Worm (Caenorhabditis elegans) whole organism, early embryonic: ENCODE measurements around the gene lip-1.

ENCODE experiments used
- B0310.2 ChIP-seq: sonication (generic microtip); optimal IDR thresholded peaks from 2 replicates; lab custom pipeline; 2016; ENCODE audit warnings: mild to moderate bottlenecking, missing genetic modification characterization, missing compliant biosample characterization
- F13C5.2 ChIP-seq: sonication (generic microtip); optimal IDR thresholded peaks from 2 replicates; lab custom pipeline; 2017; ENCODE audit warnings: mild to moderate bottlenecking, missing genetic modification characterization, inconsistent platforms, missing compliant biosample characterization
- aly-1 ChIP-seq: sonication (generic microtip); optimal IDR thresholded peaks from 2 replicates; lab custom pipeline; 2016; ENCODE audit warnings: missing genetic modification characterization, missing compliant biosample characterization
- ama-1 ChIP-seq: fragments of 150-350 bp; optimal IDR thresholded peaks from 2 replicates; lab custom pipeline; 2014
- ceh-13 ChIP-seq: fragments of 200-800 bp; sonication (Bioruptor generic); optimal IDR thresholded peaks from 2 replicates; lab custom pipeline; 2018; ENCODE audit warnings: mild to moderate bottlenecking, missing genetic modification characterization, missing compliant biosample characterization
- ceh-36 ChIP-seq: sonication (generic microtip); optimal IDR thresholded peaks from 2 replicates; lab custom pipeline; 2016; ENCODE audit warnings: missing genetic modification characterization, inconsistent platforms, missing compliant biosample characterization
- ets-7 ChIP-seq: sonication (generic microtip); optimal IDR thresholded peaks from 2 replicates; lab custom pipeline; 2016; ENCODE audit warnings: missing genotype, missing genetic modification characterization, missing compliant biosample characterization
- flt-1 ChIP-seq: fragments of 200-800 bp; sonication (Bioruptor generic); IDR thresholded peaks from 2 replicates; pipeline ENCODE4 v1.3.6; 2022; ENCODE audit warnings: missing genetic modification characterization, missing compliant biosample characterization
- hmbx-1 ChIP-seq: sonication (generic microtip); optimal IDR thresholded peaks from 2 replicates; lab custom pipeline; 2016; ENCODE audit warnings: mild to moderate bottlenecking, missing genetic modification characterization, missing compliant biosample characterization
- hmg-4 ChIP-seq: fragments of 200-800 bp; sonication (Bioruptor generic); optimal IDR thresholded peaks from 2 replicates; lab custom pipeline; 2018; ENCODE audit warnings: mild to moderate bottlenecking, missing genetic modification characterization, missing compliant biosample characterization
- hnd-1 ChIP-seq: sonication (generic microtip); optimal IDR thresholded peaks from 2 replicates; lab custom pipeline; 2016; ENCODE audit warnings: missing genetic modification characterization, missing compliant biosample characterization
- pes-1 ChIP-seq: fragments of 200-800 bp; sonication (Bioruptor generic); IDR thresholded peaks from 2 replicates; pipeline ENCODE4 v1.3.6; 2022; ENCODE audit warnings: missing genetic modification reagents, missing genetic modification characterization, missing compliant biosample characterization
- scrt-1 ChIP-seq: fragments of 200-800 bp; sonication (Bioruptor generic); IDR thresholded peaks from 2 replicates; pipeline ENCODE4 v1.3.6; 2022; ENCODE audit warnings: missing genetic modification characterization, missing compliant biosample characterization
- sea-1 ChIP-seq: fragments of 200-800 bp; sonication (Bioruptor generic); conservative IDR thresholded peaks from 2 replicates; pipeline ENCODE4 v1.3.6; 2022; ENCODE audit warnings: missing genetic modification characterization, missing compliant biosample characterization
- tbx-11 ChIP-seq: fragments of 200-800 bp; sonication (Bioruptor generic); IDR thresholded peaks from 2 replicates; pipeline ENCODE4 v1.3.6; 2022; ENCODE audit warnings: missing genetic modification characterization, missing compliant biosample characterization
- tbx-37 ChIP-seq: fragments of 200-800 bp; sonication (Bioruptor generic); conservative IDR thresholded peaks from 2 replicates; pipeline ENCODE4 v1.3.6; 2022; ENCODE audit warnings: missing genetic modification reagents, missing genetic modification characterization, missing compliant biosample characterization
- tra-4 ChIP-seq: sonication (generic microtip); optimal IDR thresholded peaks from 2 replicates; lab custom pipeline; 2017; ENCODE audit warnings: missing genetic modification characterization, missing compliant biosample characterization

Gene lip-1

ce11 chrIV:6804815-6805214 lies 37.9 kb upstream of the lip-1 start, which contains the start of gene C17H12.37:
Gene C17H12.37 (plus strand): TSS chrIV:6805115.
- TF ChIP-seq hmg-4 (no peak), pes-1 (GFP tag; lab: Robert Waterston, UW) (no peak), aly-1 (tag; lab: Kevin White, UChicago) (no peak), ceh-13 (no peak), scrt-1 (GFP tag; lab: Robert Waterston, UW) (no peak), tbx-11 (GFP tag; lab: Robert Waterston, UW) (no peak), flt-1 (GFP tag; lab: Robert Waterston, UW) (no peak), hnd-1 (tag; lab: Kevin White, UChicago) (no peak), ets-7 (no peak), tra-4 (tag; lab: Kevin White, UChicago) (no peak), tbx-37 (no peak), B0310.2 (tag; lab: Kevin White, UChicago) (no peak), F13C5.2 (tag; lab: Kevin White, UChicago) (no peak), ceh-36 (tag; lab: Kevin White, UChicago) (no peak), ama-1 (no peak), sea-1 (no peak)

DNA sequence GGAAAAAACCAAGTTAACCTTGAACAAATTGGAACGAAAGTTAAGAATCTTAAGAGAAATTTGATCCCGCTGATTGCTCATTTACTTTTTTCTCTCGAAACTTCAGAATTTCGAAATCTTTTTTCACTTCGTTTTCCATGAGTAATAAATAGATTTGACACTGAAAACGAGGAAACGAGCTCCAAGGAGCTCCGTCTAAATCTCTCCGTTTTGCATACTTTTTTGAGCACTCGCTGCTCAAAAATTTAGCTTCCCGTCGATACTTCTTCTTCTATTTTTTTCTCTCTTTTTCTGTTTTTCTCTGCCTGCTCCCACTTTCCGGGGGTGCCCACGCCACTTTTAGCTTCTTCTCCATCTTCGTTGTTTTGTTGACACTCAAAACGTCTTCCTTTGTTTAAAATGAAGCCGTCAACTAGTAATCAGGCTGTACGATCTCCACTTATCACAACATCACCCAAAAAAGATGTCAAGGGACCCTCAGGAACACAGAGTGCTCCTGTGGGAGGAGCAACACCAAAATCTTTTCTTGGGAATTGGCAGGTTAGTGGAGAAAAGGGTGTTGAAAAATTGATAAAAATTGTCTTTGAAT lies 36.2 kb upstream of the lip-1 start, which contains the start of gene C17H12.10:
Gene C17H12.10, plus strand, starts transcription at position 325 of the 589 bp plus-strand sequence.
- TF ChIP-seq tbx-37 (no peak), tbx-11 (GFP tag; lab: Robert Waterston, UW) (no peak), aly-1 (tag; lab: Kevin White, UChicago) (no peak), hnd-1 (tag; lab: Kevin White, UChicago) (no peak), ceh-13 (no peak), tra-4 (tag; lab: Kevin White, UChicago) (no peak), F13C5.2 (tag; lab: Kevin White, UChicago) (no peak), ets-7 (no peak), scrt-1 (GFP tag; lab: Robert Waterston, UW) (no peak), pes-1 (GFP tag; lab: Robert Waterston, UW) (no peak), ceh-36 (tag; lab: Kevin White, UChicago) (no peak), sea-1 (no peak)

DNA sequence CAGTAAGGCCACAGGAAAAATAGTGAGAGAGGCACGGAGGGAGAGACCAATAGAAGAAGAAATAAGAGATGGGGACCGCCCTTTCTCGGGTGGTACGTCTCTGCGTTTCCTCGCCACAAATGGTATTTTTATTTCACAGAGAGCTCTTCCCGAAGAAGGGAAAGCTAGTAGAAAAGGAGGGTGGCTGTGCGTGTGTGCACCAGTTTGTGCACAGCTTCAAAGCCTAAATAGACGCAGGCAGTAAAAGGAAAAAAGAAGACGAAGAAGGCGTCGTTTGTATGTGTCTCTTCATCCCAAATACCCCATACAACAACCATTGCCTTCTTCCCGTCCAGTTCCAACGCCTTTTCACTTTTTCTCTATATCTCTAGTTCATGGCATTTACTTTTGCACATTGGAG lies 33.0 kb upstream of the lip-1 start:
- TF ChIP-seq F13C5.2 (tag; lab: Kevin White, UChicago) (peak; percentile 37), hnd-1 (tag; lab: Kevin White, UChicago) (no peak), scrt-1 (GFP tag; lab: Robert Waterston, UW) (no peak), ama-1 (no peak)

ce11 chrIV:6811808-6812207 lies 30.9 kb upstream of the lip-1 start, which contains the start of gene ceh-48:
Gene ceh-48 (plus strand): TSS chrIV:6812108.
- TF ChIP-seq tbx-11 (GFP tag; lab: Robert Waterston, UW) (no peak), hmg-4 (no peak), tbx-37 (no peak), hmbx-1 (tag; lab: Kevin White, UChicago) (no peak), hnd-1 (tag; lab: Kevin White, UChicago) (no peak), aly-1 (tag; lab: Kevin White, UChicago) (no peak), scrt-1 (GFP tag; lab: Robert Waterston, UW) (no peak), ama-1 (no peak), ets-7 (no peak)

DNA sequence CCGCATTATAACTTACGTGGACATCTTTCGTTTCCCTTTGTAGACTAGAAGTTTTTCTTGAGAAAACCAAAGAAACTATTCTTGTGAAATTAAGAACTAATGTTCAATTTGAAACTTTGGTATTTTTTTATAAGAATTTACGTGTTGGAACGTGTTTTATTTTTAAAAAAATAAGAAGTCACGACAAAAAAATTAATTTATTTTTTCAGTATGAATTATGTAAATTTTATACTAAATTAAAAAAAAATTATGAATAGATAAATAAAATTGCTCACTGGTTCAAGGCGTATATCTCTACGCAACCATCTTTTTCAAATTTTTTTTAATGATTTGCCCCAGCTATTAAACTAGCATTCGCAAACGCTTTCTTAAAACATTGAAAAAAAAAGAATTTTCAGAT lies 25.2 kb upstream of the lip-1 start, which contains the start of gene C17H12.5:
Gene C17H12.5, minus strand, starts transcription at position 101 of the 400 bp plus-strand sequence.
- no peak for TF ChIP-seq sea-1
- no peak for TF ChIP-seq ceh-13
- no peak for TF ChIP-seq tbx-37
- TF ChIP-seq F13C5.2 (tag; lab: Kevin White, UChicago) = no peak
- TF ChIP-seq ets-7 = no peak
- no peak for TF ChIP-seq aly-1 (tag; lab: Kevin White, UChicago)
- no peak for TF ChIP-seq B0310.2 (tag; lab: Kevin White, UChicago)
- no peak for TF ChIP-seq scrt-1 (GFP tag; lab: Robert Waterston, UW)
- no peak for TF ChIP-seq hnd-1 (tag; lab: Kevin White, UChicago)
- TF ChIP-seq tbx-11 (GFP tag; lab: Robert Waterston, UW) = no peak
- no peak for TF ChIP-seq ceh-36 (tag; lab: Kevin White, UChicago)
- no peak for TF ChIP-seq ama-1
- no peak for TF ChIP-seq hmbx-1 (tag; lab: Kevin White, UChicago)
- TF ChIP-seq tra-4 (tag; lab: Kevin White, UChicago) = no peak
- no peak for TF ChIP-seq flt-1 (GFP tag; lab: Robert Waterston, UW)
- TF ChIP-seq pes-1 (GFP tag; lab: Robert Waterston, UW) = no peak
- TF ChIP-seq hmg-4 = no peak

DNA sequence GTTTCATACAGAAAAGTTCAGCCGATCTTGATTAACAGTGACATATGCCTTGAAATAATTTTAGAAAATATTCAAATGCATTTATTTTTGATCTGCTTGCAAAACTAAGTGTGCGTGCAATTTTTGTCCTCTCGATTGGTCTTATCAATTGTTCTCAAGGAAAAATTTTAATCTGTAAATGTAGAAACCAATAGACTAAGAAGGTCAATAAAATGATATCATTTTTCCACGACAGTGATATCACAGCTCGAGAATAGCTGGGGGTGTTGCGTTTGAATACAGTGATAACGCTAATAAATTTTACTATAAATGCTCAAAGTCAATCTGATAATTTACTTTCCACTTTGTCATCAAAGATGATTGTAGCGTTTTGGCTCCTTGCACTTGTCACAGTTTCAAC lies 24.4 kb upstream of the lip-1 start, which contains the start of gene C17H12.8:
Gene C17H12.8, plus strand, starts transcription at position 335 of the 400 bp plus-strand sequence.
- TF ChIP-seq hmbx-1 (tag; lab: Kevin White, UChicago) (no peak), hmg-4 (no peak), sea-1 (no peak), scrt-1 (GFP tag; lab: Robert Waterston, UW) (no peak), tbx-37 (no peak), hnd-1 (tag; lab: Kevin White, UChicago) (no peak), pes-1 (GFP tag; lab: Robert Waterston, UW) (no peak), aly-1 (tag; lab: Kevin White, UChicago) (no peak), tbx-11 (GFP tag; lab: Robert Waterston, UW) (no peak), F13C5.2 (tag; lab: Kevin White, UChicago) (no peak), flt-1 (GFP tag; lab: Robert Waterston, UW) (no peak)

DNA sequence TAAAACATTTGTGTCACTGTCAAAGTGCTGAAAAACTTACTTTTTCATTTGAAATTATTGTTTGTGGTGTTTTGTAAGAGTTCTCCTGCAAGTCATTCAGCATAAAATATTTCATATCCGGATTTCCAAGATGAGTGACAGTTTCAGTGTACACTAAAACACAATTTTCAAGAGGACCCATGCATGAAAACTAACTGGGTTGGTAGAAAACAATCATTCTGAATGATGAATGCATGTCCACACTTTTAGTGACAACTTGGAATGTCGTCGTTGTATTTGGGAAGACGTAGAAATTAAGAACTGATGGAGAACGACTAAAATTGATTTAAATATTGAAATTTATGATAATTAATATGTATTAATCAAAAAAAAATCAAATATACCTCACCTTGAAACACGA lies 21.0 kb upstream of the lip-1 start:
- TF ChIP-seq pes-1 (GFP tag; lab: Robert Waterston, UW) (no peak), ceh-36 (tag; lab: Kevin White, UChicago) (no peak), scrt-1 (GFP tag; lab: Robert Waterston, UW) (no peak), flt-1 (GFP tag; lab: Robert Waterston, UW) (no peak), ama-1 (no peak), ets-7 (no peak), aly-1 (tag; lab: Kevin White, UChicago) (no peak), ceh-13 (no peak), sea-1 (no peak), hmg-4 (no peak), hnd-1 (tag; lab: Kevin White, UChicago) (no peak), B0310.2 (tag; lab: Kevin White, UChicago) (no peak)
